In genomic region chrX:17881138-17882121, dm6 we compare ENCODE assay signal across 1 fruit fly cellular context.
TF ChIP-seq lines count a peak whose summit lies in the region.

No protein-coding gene starts in this region.

TF ChIP-seq in whole organism, embryonic, 481 proteins besides CTCF, POLR2A, EP300 and RAD21 (continued from another document and continues in another):
- TF ChIP-seq kni (GFP tag; optimal IDR thresholded peaks at IDR 0.05; lab: Kevin White, UChicago) (no peak), maf-S (GFP tag; optimal IDR thresholded peaks at IDR 0.05; lab: Kevin White, UChicago) (peak; percentile 36), lola (GFP tag; optimal IDR thresholded peaks at IDR 0.05; lab: Kevin White, UChicago) (no peak), wdn (GFP tag; IDR thresholded peaks at IDR 0.05; lab: Robert Waterston, UW) (no peak), jumu (GFP tag; optimal IDR thresholded peaks at IDR 0.05; lab: Kevin White, UChicago) (peak; percentile 28), CG2116 (GFP tag; optimal IDR thresholded peaks at IDR 0.05; lab: Kevin White, UChicago) (no peak), unpg (GFP tag; optimal IDR thresholded peaks at IDR 0.05; lab: Kevin White, UChicago) (peak; percentile 54), HLH54F (GFP tag; optimal IDR thresholded peaks at IDR 0.05; lab: Kevin White, UChicago) (peak; percentile 48), CG8359 (GFP tag; optimal IDR thresholded peaks at IDR 0.05; lab: Kevin White, UChicago; ENCODE audit: borderline replicate concordance) (no peak), Fer3 (tag; optimal IDR thresholded peaks at IDR 0.05; lab: Kevin White, UChicago) (peak; percentile 60), CG4424 (GFP tag; optimal IDR thresholded peaks at IDR 0.05; lab: Kevin White, UChicago) (peak; percentile 33), nerfin-1 (tag; optimal IDR thresholded peaks at IDR 0.05; lab: Kevin White, UChicago) (no peak), Sox102F (GFP tag; optimal IDR thresholded peaks at IDR 0.05; lab: Kevin White, UChicago) (peak; percentile 68), z (GFP tag; IDR thresholded peaks at IDR 0.05; lab: Robert Waterston, UW) (no peak), CG7987 (GFP tag; optimal IDR thresholded peaks at IDR 0.05; lab: Kevin White, UChicago) (no peak), Ada2b (GFP tag; IDR thresholded peaks at IDR 0.05; lab: Robert Waterston, UW) (peak; percentile 16; the same call in 1 of the 2 replicates), CG7786 (GFP tag; optimal IDR thresholded peaks at IDR 0.05; lab: Kevin White, UChicago) (peak; percentile 72), E2f1 (GFP tag; IDR thresholded peaks at IDR 0.05; lab: Robert Waterston, UW) (0 out of 2 replicates have a peak, but pooled peaks have one; percentile 8), CG6175 (GFP tag; IDR thresholded peaks at IDR 0.05; lab: Robert Waterston, UW) (0 out of 3 replicates have a peak, but pooled peaks have one; percentile 44), CG12299 (tag; optimal IDR thresholded peaks at IDR 0.05; lab: Kevin White, UChicago) (no peak), CG2199 (GFP tag; IDR thresholded peaks at IDR 0.05; lab: Robert Waterston, UW) (no peak), CG12071 (GFP tag; optimal IDR thresholded peaks at IDR 0.05; lab: Kevin White, UChicago) (peak; percentile 55), CG8765 (GFP tag; IDR thresholded peaks at IDR 0.05; lab: Robert Waterston, UW) (peak; percentile 25; the same call in 1 of the 2 replicates), CG4730 (GFP tag; IDR thresholded peaks at IDR 0.05; lab: Robert Waterston, UW) (peak; percentile 30; the same call in 1 of the 2 replicates), CG17829 (tag; optimal IDR thresholded peaks at IDR 0.05; lab: Kevin White, UChicago) (peak; percentile 0), NFAT (GFP tag; IDR thresholded peaks at IDR 0.05; lab: Robert Waterston, UW) (0 out of 2 replicates have a peak, but pooled peaks have one; percentile 7), Deaf1 (tag; optimal IDR thresholded peaks at IDR 0.05; lab: Kevin White, UChicago) (no peak), CG15073 (GFP tag; optimal IDR thresholded peaks at IDR 0.05; lab: Kevin White, UChicago) (no peak), CG7357 (GFP tag; IDR thresholded peaks at IDR 0.05; lab: Robert Waterston, UW) (no peak), CG8924 (tag; optimal IDR thresholded peaks at IDR 0.05; lab: Kevin White, UChicago) (peak; percentile 21), crol (GFP tag; IDR thresholded peaks at IDR 0.05; lab: Robert Waterston, UW) (peak; percentile 82), Bteb2 (GFP tag; optimal IDR thresholded peaks at IDR 0.05; lab: Kevin White, UChicago) (peak; percentile 16), CG10147 (GFP tag; optimal IDR thresholded peaks at IDR 0.05; lab: Kevin White, UChicago) (no peak), HmgD (GFP tag; optimal IDR thresholded peaks at IDR 0.05; lab: Kevin White, UChicago) (no peak), CG18764 (GFP tag; optimal IDR thresholded peaks at IDR 0.05; lab: Kevin White, UChicago) (no peak), CG10979 (tag; optimal IDR thresholded peaks at IDR 0.05; lab: Kevin White, UChicago) (no peak), C15 (GFP tag; IDR thresholded peaks at IDR 0.05; lab: Robert Waterston, UW) (no peak), Vsx1 (GFP tag; optimal IDR thresholded peaks at IDR 0.05; lab: Kevin White, UChicago) (no peak), bigmax (GFP tag; optimal IDR thresholded peaks at IDR 0.05; lab: Kevin White, UChicago) (no peak), sqz (GFP tag; optimal IDR thresholded peaks at IDR 0.05; lab: Kevin White, UChicago) (no peak), hth (optimal IDR thresholded peaks at IDR 0.05; lab: Kevin White, UChicago) (no peak), Dip2 (GFP tag; IDR thresholded peaks at IDR 0.05; lab: Robert Waterston, UW) (no peak), CG8281 (tag; optimal IDR thresholded peaks at IDR 0.05; lab: Kevin White, UChicago) (no peak), otp (GFP tag; IDR thresholded peaks at IDR 0.05; lab: Robert Waterston, UW) (no peak), vnd (GFP tag; IDR thresholded peaks at IDR 0.05; lab: Robert Waterston, UW; ENCODE audit: partially characterized antibody) (no peak), ems (GFP tag; optimal IDR thresholded peaks at IDR 0.05; lab: Kevin White, UChicago) (peak; percentile 23), gt (GFP tag; IDR thresholded peaks at IDR 0.05; lab: Robert Waterston, UW) (no peak), CG17359 (tag; optimal IDR thresholded peaks at IDR 0.05; lab: Kevin White, UChicago) (peak; percentile 55), CG13624 (GFP tag; optimal IDR thresholded peaks at IDR 0.05; lab: Kevin White, UChicago) (peak; percentile 57), nerfin-2 (GFP tag; IDR thresholded peaks at IDR 0.05; lab: Robert Waterston, UW; ENCODE audit: partially characterized antibody) (no peak), tx (GFP tag; optimal IDR thresholded peaks at IDR 0.05; lab: Kevin White, UChicago) (peak; percentile 16), Tbp (GFP tag; optimal IDR thresholded peaks at IDR 0.05; lab: Kevin White, UChicago) (no peak), eve (GFP tag; optimal IDR thresholded peaks at IDR 0.05; lab: Kevin White, UChicago) (peak in 1 of 2 experiments; percentile 83), Sry-β (GFP tag; optimal IDR thresholded peaks at IDR 0.05; lab: Kevin White, UChicago) (no peak), CG2875 (GFP tag; optimal IDR thresholded peaks at IDR 0.05; lab: Kevin White, UChicago) (no peak), HLHmδ (GFP tag; optimal IDR thresholded peaks at IDR 0.05; lab: Kevin White, UChicago) (no peak), cad (GFP tag; optimal IDR thresholded peaks at IDR 0.05; lab: Kevin White, UChicago) (no peak), CG1024 (GFP tag; IDR thresholded peaks at IDR 0.05; lab: Robert Waterston, UW) (no peak), onecut (GFP tag; IDR thresholded peaks at IDR 0.05; lab: Robert Waterston, UW) (0 out of 2 replicates have a peak, but pooled peaks have one; percentile 8), CG3838 (GFP tag; optimal IDR thresholded peaks at IDR 0.05; lab: Kevin White, UChicago) (no peak), CkIIα-i1 (GFP tag; IDR thresholded peaks at IDR 0.05; lab: Robert Waterston, UW) (no peak), trem (tag; optimal IDR thresholded peaks at IDR 0.05; lab: Kevin White, UChicago) (no peak), CG2120 (GFP tag; optimal IDR thresholded peaks at IDR 0.05; lab: Kevin White, UChicago) (peak; percentile 76), sob (GFP tag; IDR thresholded peaks at IDR 0.05; lab: Robert Waterston, UW) (peak; percentile 41; the same call in 1 of the 2 replicates), knrl (GFP tag; IDR thresholded peaks at IDR 0.05; lab: Robert Waterston, UW; ENCODE audit: partially characterized antibody) (no peak), CG11696 (GFP tag; IDR thresholded peaks at IDR 0.05; lab: Robert Waterston, UW) (no peak), CG12942 (GFP tag; optimal IDR thresholded peaks at IDR 0.05; lab: Kevin White, UChicago) (no peak), CG10209 (GFP tag; optimal IDR thresholded peaks at IDR 0.05; lab: Kevin White, UChicago) (peak; percentile 49), ken (GFP tag; IDR thresholded peaks at IDR 0.05; lab: Robert Waterston, UW) (peak; percentile 47; the same call in 1 of the 3 replicates), CG10959 (GFP tag; IDR thresholded peaks at IDR 0.05; lab: Robert Waterston, UW) (no peak), cwo (GFP tag; optimal IDR thresholded peaks at IDR 0.05; lab: Kevin White, UChicago) (no peak), CG4820 (GFP tag; optimal IDR thresholded peaks at IDR 0.05; lab: Kevin White, UChicago) (no peak), CG16779 (GFP tag; IDR thresholded peaks at IDR 0.05; lab: Robert Waterston, UW) (no peak), Med (GFP tag; lab: Kevin White, UChicago) (peak; percentile 97), hb (GFP tag; IDR thresholded peaks at IDR 0.05; lab: Robert Waterston, UW; ENCODE audit: partially characterized antibody) (no peak), CG9932 (GFP tag; IDR thresholded peaks at IDR 0.05; lab: Robert Waterston, UW) (peak; percentile 82), Hand (GFP tag; optimal IDR thresholded peaks at IDR 0.05; lab: Kevin White, UChicago) (no peak), CG32767 (GFP tag; IDR thresholded peaks at IDR 0.05; lab: Robert Waterston, UW) (no peak), al (GFP tag; IDR thresholded peaks at IDR 0.05; lab: Robert Waterston, UW) (peak; percentile 70), tll (GFP tag; optimal IDR thresholded peaks at IDR 0.05; lab: Kevin White, UChicago) (no peak), Sin3A (optimal IDR thresholded peaks at IDR 0.05; lab: Kevin White, UChicago) (no peak), tna (GFP tag; IDR thresholded peaks at IDR 0.05; lab: Robert Waterston, UW; ENCODE audit: partially characterized antibody) (no peak), h (optimal IDR thresholded peaks at IDR 0.05; lab: Kevin White, UChicago) (no peak), lmd (GFP tag; IDR thresholded peaks at IDR 0.05; lab: Robert Waterston, UW) (peak; percentile 71), BEAF-32 (GFP tag; optimal IDR thresholded peaks at IDR 0.05; lab: Kevin White, UChicago) (no peak), pzg (GFP tag; optimal IDR thresholded peaks at IDR 0.05; lab: Kevin White, UChicago) (no peak), CG10366 (GFP tag; IDR thresholded peaks at IDR 0.05; lab: Robert Waterston, UW) (peak; percentile 62), CG6791 (GFP tag; IDR thresholded peaks at IDR 0.05; lab: Robert Waterston, UW; ENCODE audit: partially characterized antibody) (no peak), stc (GFP tag; IDR thresholded peaks at IDR 0.05; lab: Robert Waterston, UW) (peak; percentile 47; the same call in 1 of the 2 replicates), CG13775 (GFP tag; optimal IDR thresholded peaks at IDR 0.05; lab: Kevin White, UChicago) (peak; percentile 44), Fer2 (tag; optimal IDR thresholded peaks at IDR 0.05; lab: Kevin White, UChicago) (peak; percentile 27), mam (GFP tag; optimal IDR thresholded peaks at IDR 0.05; lab: Kevin White, UChicago) (peak; percentile 78), Dip3 (GFP tag; optimal IDR thresholded peaks at IDR 0.05; lab: Kevin White, UChicago) (peak; percentile 82), ac (GFP tag; optimal IDR thresholded peaks at IDR 0.05; lab: Kevin White, UChicago) (no peak), Nf-YA (GFP tag; IDR thresholded peaks at IDR 0.05; lab: Robert Waterston, UW) (no peak; the same call in 1 of the 2 replicates), CG10267 (tag; optimal IDR thresholded peaks at IDR 0.05; lab: Kevin White, UChicago) (no peak), CG7556 (GFP tag; optimal IDR thresholded peaks at IDR 0.05; lab: Kevin White, UChicago) (peak; percentile 1), bowl (GFP tag; IDR thresholded peaks at IDR 0.05; lab: Robert Waterston, UW) (no peak), lab (GFP tag; optimal IDR thresholded peaks at IDR 0.05; lab: Kevin White, UChicago) (peak; percentile 76), amos (GFP tag; IDR thresholded peaks at IDR 0.05; lab: Robert Waterston, UW; ENCODE audit: partially characterized antibody) (no peak), Gsc (GFP tag; IDR thresholded peaks at IDR 0.05; lab: Robert Waterston, UW) (no peak), CG8478 (optimal IDR thresholded peaks at IDR 0.05; lab: Kevin White, UChicago) (no peak), kah (GFP tag; optimal IDR thresholded peaks at IDR 0.05; lab: Kevin White, UChicago) (no peak), org-1 (GFP tag; optimal IDR thresholded peaks at IDR 0.05; lab: Kevin White, UChicago) (no peak), corto (GFP tag; optimal IDR thresholded peaks at IDR 0.05; lab: Kevin White, UChicago) (no peak), chn (GFP tag; optimal IDR thresholded peaks at IDR 0.05; lab: Kevin White, UChicago) (no peak), CG16863 (GFP tag; optimal IDR thresholded peaks at IDR 0.05; lab: Kevin White, UChicago) (peak; percentile 39), Max (GFP tag; optimal IDR thresholded peaks at IDR 0.05; lab: Kevin White, UChicago) (no peak), CG1832 (GFP tag; optimal IDR thresholded peaks at IDR 0.05; lab: Kevin White, UChicago) (peak; percentile 27), scrt (GFP tag; optimal IDR thresholded peaks at IDR 0.05; lab: Kevin White, UChicago) (peak; percentile 33), MESR4 (GFP tag; optimal IDR thresholded peaks at IDR 0.05; lab: Kevin White, UChicago) (no peak), CG8089 (GFP tag; optimal IDR thresholded peaks at IDR 0.05; lab: Kevin White, UChicago) (no peak), CG15601 (tag; optimal IDR thresholded peaks at IDR 0.05; lab: Kevin White, UChicago) (no peak), Awh (GFP tag; IDR thresholded peaks at IDR 0.05; lab: Robert Waterston, UW) (no peak), CG4328 (GFP tag; optimal IDR thresholded peaks at IDR 0.05; lab: Kevin White, UChicago) (no peak), CG10274 (GFP tag; optimal IDR thresholded peaks at IDR 0.05; lab: Kevin White, UChicago) (peak; percentile 29), Ssrp (tag; optimal IDR thresholded peaks at IDR 0.05; lab: Kevin White, UChicago) (no peak), CG2712 (tag; optimal IDR thresholded peaks at IDR 0.05; lab: Kevin White, UChicago) (peak; percentile 35), yki (optimal IDR thresholded peaks at IDR 0.05; lab: Kevin White, UChicago) (no peak), Doc2 (GFP tag; IDR thresholded peaks at IDR 0.05; lab: Robert Waterston, UW) (no peak), Camta (GFP tag; optimal IDR thresholded peaks at IDR 0.05; lab: Kevin White, UChicago) (peak; percentile 9), Poxn (GFP tag; IDR thresholded peaks at IDR 0.05; lab: Robert Waterston, UW) (no peak), btn (GFP tag; optimal IDR thresholded peaks at IDR 0.05; lab: Kevin White, UChicago) (no peak), CG13287 (GFP tag; IDR thresholded peaks at IDR 0.05; lab: Robert Waterston, UW; ENCODE audit: partially characterized antibody) (no peak), tin (GFP tag; optimal IDR thresholded peaks at IDR 0.05; lab: Kevin White, UChicago) (peak; percentile 32), sna (GFP tag; IDR thresholded peaks at IDR 0.05; lab: Robert Waterston, UW; ENCODE audit: partially characterized antibody) (no peak), usp (GFP tag; optimal IDR thresholded peaks at IDR 0.05; lab: Kevin White, UChicago) (no peak), Nf-YC (tag; optimal IDR thresholded peaks at IDR 0.05; lab: Kevin White, UChicago) (no peak), CG7372 (GFP tag; IDR thresholded peaks at IDR 0.05; lab: Robert Waterston, UW) (no peak), Eip74EF (GFP tag; optimal IDR thresholded peaks at IDR 0.05; lab: Kevin White, UChicago) (no peak), CG13123 (GFP tag; optimal IDR thresholded peaks at IDR 0.05; lab: Kevin White, UChicago) (no peak), insv (GFP tag; optimal IDR thresholded peaks at IDR 0.05; lab: Kevin White, UChicago) (no peak), wor (GFP tag; IDR thresholded peaks at IDR 0.05; lab: Robert Waterston, UW) (0 out of 2 replicates have a peak, but pooled peaks have one; percentile 23), CG11723 (GFP tag; optimal IDR thresholded peaks at IDR 0.05; lab: Kevin White, UChicago) (no peak), Oli (tag; optimal IDR thresholded peaks at IDR 0.05; lab: Kevin White, UChicago) (peak; percentile 62)
